Worm (Caenorhabditis elegans) whole organism, midembryonic: ENCODE results near the gene rom-1.
"Not testable (repeated sequence)": the region's sequence is repeated elsewhere in the genome, so short reads cannot be mapped to it uniquely, and the experiment has no call there.

Experiments used
- flt-1 ChIP-seq: fragments of 200-800 bp; sonication (Bioruptor generic); IDR thresholded peaks from 2 replicates; pipeline ENCODE4 v1.3.6; 2022; ENCODE audit warnings: missing genetic modification characterization, missing compliant biosample characterization
- ref-1 ChIP-seq: fragments of 200-800 bp; sonication (Bioruptor generic); conservative IDR thresholded peaks from 2 replicates; pipeline ENCODE4 v1.3.6; 2022; ENCODE audit warnings: missing genetic modification reagents, missing genetic modification characterization, missing compliant biosample characterization

- not testable (repeated sequence) for TF ChIP-seq flt-1 (GFP tag; lab: Robert Waterston, UW); ref-1
These were observed 15.0 kb downstream of the rom-1 start, which contains the start of gene mmab-1 for ce11 chrIII:4922020-4922419.
